Worm (Caenorhabditis elegans): ENCODE measurements around the gene Y51H7C.41.

DNA sequence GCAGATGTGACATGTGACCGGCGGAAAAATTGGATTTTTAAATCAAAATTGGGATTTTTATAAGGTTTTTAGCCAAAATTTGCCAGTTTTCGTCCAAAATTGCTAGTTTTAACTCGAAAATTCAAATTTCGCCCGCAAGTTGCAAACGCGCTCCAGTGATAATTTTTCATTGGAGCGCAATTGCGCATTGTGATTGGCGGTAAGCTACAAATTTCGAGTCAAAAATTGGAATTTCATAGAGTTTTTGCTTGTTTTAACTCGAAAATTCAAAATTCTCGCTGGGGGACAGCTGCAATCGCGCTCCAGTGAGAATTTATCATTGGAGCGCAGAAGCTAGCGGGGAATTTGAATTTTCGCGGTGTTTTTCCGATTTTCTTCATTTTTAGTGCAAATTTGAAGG, 33.8 kb upstream of the Y51H7C.41 start:
- TF ChIP-seq zag-1 (tag; optimal IDR thresholded peaks at IDR 0.05) = no peak
- TF ChIP-seq snpc-4 (tag; optimal IDR thresholded peaks at IDR 0.05) = no peak
- TF ChIP-seq nhr-23 (tag; optimal IDR thresholded peaks at IDR 0.05) = no peak
- no peak for TF ChIP-seq unc-39 (tag; optimal IDR thresholded peaks at IDR 0.05)
- TF ChIP-seq ama-1 (optimal IDR thresholded peaks at IDR 0.05) = no peak
- TF ChIP-seq ZK546.5 (tag; optimal IDR thresholded peaks at IDR 0.05) = no peak
- TF ChIP-seq dmd-4 (tag; optimal IDR thresholded peaks at IDR 0.05) = no peak
- TF ChIP-seq nhr-12 (tag; optimal IDR thresholded peaks at IDR 0.05) = no peak
- no peak for TF ChIP-seq skn-1 (tag; optimal IDR thresholded peaks at IDR 0.05)
- no peak for TF ChIP-seq ceh-82 (tag; optimal IDR thresholded peaks at IDR 0.05)

Data from whole organism, L2 larva.